Fruit fly (Drosophila melanogaster): ENCODE measurements around the gene vilya.

Gene vilya

DNA sequence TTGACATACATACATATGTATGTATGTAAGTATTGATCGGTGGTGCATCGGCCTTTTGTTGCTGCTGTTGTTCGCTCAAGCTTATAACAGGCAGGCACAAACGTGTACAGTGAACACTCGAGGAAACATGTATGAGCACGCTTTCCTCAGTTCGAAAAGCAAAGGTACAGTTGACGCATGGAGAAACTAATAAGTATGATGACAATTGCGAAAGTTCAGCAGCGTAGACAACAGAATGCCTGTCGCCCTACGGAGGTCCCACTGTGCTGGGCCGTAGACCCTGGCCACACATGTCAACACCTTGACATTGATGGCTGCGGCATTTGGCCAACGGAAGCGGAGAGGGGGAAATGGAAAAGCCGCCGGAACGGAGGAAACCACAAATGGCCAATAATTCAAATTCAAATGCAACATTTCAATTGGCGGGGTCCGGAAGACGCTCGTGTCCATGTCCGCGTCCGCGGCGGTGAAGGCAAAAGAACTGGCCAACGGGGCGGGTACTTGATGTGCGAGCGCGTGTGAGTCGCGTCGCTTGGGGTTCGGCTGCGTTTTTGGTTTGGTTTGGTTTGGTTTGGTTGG, 18.2 kb upstream of the vilya start, which contains the start of gene CG2681 (continued):
- TF ChIP-seq MTF-1 (GFP tag; optimal IDR thresholded peaks at IDR 0.05; ENCODE audit: borderline replicate concordance) (no peak), gcm2 (GFP tag; optimal IDR thresholded peaks at IDR 0.05) (no peak), CG2120 (GFP tag; optimal IDR thresholded peaks at IDR 0.05) (peak; percentile 59), Xbp1 (GFP tag; optimal IDR thresholded peaks at IDR 0.05) (peak; percentile 17), gem (tag; optimal IDR thresholded peaks at IDR 0.05) (no peak), Pdp1 (GFP tag; optimal IDR thresholded peaks at IDR 0.05) (peak; percentile 23 to 50), phol (tag; optimal IDR thresholded peaks at IDR 0.05) (no peak), CG4424 (GFP tag; optimal IDR thresholded peaks at IDR 0.05) (no peak), Sox102F (GFP tag; optimal IDR thresholded peaks at IDR 0.05) (no peak), pan (optimal IDR thresholded peaks at IDR 0.05) (no peak), pan (GFP tag; optimal IDR thresholded peaks at IDR 0.05 in 1 of 2, IDR thresholded peaks at IDR 0.05 in 1 of 2) (peak in 1 of 2 experiments; percentile 67), nau (GFP tag; optimal IDR thresholded peaks at IDR 0.05) (no peak), vvl (GFP tag; IDR thresholded peaks at IDR 0.05) (peak; percentile 52), ttk (GFP tag; IDR thresholded peaks at IDR 0.05) (peak; percentile 43), CG7271 (tag; optimal IDR thresholded peaks at IDR 0.05) (no peak), pho (GFP tag; optimal IDR thresholded peaks at IDR 0.05) (peak; percentile 3), Optix (GFP tag; IDR thresholded peaks at IDR 0.05) (peak; percentile 56; the same call in 1 of the 3 replicates), Dip3 (GFP tag; optimal IDR thresholded peaks at IDR 0.05) (peak; percentile 31), CG14667 (GFP tag; IDR thresholded peaks at IDR 0.05) (peak; percentile 46; the same call in 1 of the 2 replicates), Adf1 (GFP tag; IDR thresholded peaks at IDR 0.05) (no peak), slou (GFP tag; optimal IDR thresholded peaks at IDR 0.05) (no peak), zfh1 (GFP tag; IDR thresholded peaks at IDR 0.05) (peak; percentile 76), Rfx (GFP tag; IDR thresholded peaks at IDR 0.05) (peak; percentile 72), wor (GFP tag; IDR thresholded peaks at IDR 0.05) (peak; percentile 24; the same call in 1 of the 2 replicates), al (GFP tag; IDR thresholded peaks at IDR 0.05) (peak; percentile 50), hkb (optimal IDR thresholded peaks at IDR 0.05) (no peak), hkb (GFP tag; IDR thresholded peaks at IDR 0.05) (peak; percentile 50), CG32767 (GFP tag; IDR thresholded peaks at IDR 0.05) (peak; percentile 23; the same call in 1 of the 2 replicates), CG11696 (GFP tag; IDR thresholded peaks at IDR 0.05) (0 out of 2 replicates have a peak, but pooled peaks have one; percentile 16), CG12155 (GFP tag; optimal IDR thresholded peaks at IDR 0.05) (peak; percentile 0), CG2199 (GFP tag; IDR thresholded peaks at IDR 0.05) (no peak), CG6272 (GFP tag; IDR thresholded peaks at IDR 0.05) (no peak), CG8089 (GFP tag; optimal IDR thresholded peaks at IDR 0.05) (no peak), CG9727 (GFP tag; optimal IDR thresholded peaks at IDR 0.05) (no peak), CG4360 (GFP tag; IDR thresholded peaks at IDR 0.05) (no peak), ssp (GFP tag; IDR thresholded peaks at IDR 0.05) (0 out of 2 replicates have a peak, but pooled peaks have one; percentile 15), lov (optimal IDR thresholded peaks at IDR 0.05) (no peak), lov (GFP tag; IDR thresholded peaks at IDR 0.05) (no peak), Usf (GFP tag; optimal IDR thresholded peaks at IDR 0.05) (no peak), CG7357 (GFP tag; IDR thresholded peaks at IDR 0.05) (peak; percentile 15; the same call in 1 of the 3 replicates), pfk (GFP tag; optimal IDR thresholded peaks at IDR 0.05) (no peak), CG4282 (GFP tag; optimal IDR thresholded peaks at IDR 0.05) (no peak), jing (GFP tag; optimal IDR thresholded peaks at IDR 0.05) (no peak), MBD-R2 (GFP tag; IDR thresholded peaks at IDR 0.05) (peak; percentile 17; the same call in 1 of the 2 replicates), CG34422 (GFP tag; IDR thresholded peaks at IDR 0.05) (peak; percentile 14; the same call in 1 of the 3 replicates), Dbx (GFP tag; IDR thresholded peaks at IDR 0.05) (0 out of 3 replicates have a peak, but pooled peaks have one; percentile 30), mam (GFP tag; optimal IDR thresholded peaks at IDR 0.05) (peak; percentile 43), onecut (GFP tag; IDR thresholded peaks at IDR 0.05) (no peak), Blimp-1 (GFP tag; optimal IDR thresholded peaks at IDR 0.05) (no peak), az2 (GFP tag; optimal IDR thresholded peaks at IDR 0.05) (peak; percentile 32), CG14441 (GFP tag; IDR thresholded peaks at IDR 0.05) (peak; percentile 75), pita (GFP tag; optimal IDR thresholded peaks at IDR 0.05) (no peak)
